Fruit fly (Drosophila melanogaster): ENCODE measurements around the gene REG.

The REG gene

dm6 chrX:13202162-13202561 lies 10.0 kb upstream of the REG start, which contains the start of gene CG44437:
TSS of gene CG44437 (minus strand) at chrX:13202262.
- TF ChIP-seq Crg-1 (GFP tag; optimal IDR thresholded peaks at IDR 0.05) (no peak), CG12768 (GFP tag; optimal IDR thresholded peaks at IDR 0.05) (no peak), pad (GFP tag; optimal IDR thresholded peaks at IDR 0.05) (no peak), kay (GFP tag; ENCODE audit: borderline replicate concordance) (peak; percentile 45)

- no peak for TF ChIP-seq CG12768 (GFP tag; optimal IDR thresholded peaks at IDR 0.05)
- TF ChIP-seq CG7045 (GFP tag; optimal IDR thresholded peaks at IDR 0.05): no peak
- TF ChIP-seq CG14711 (tag; optimal IDR thresholded peaks at IDR 0.05): no peak
- no peak for TF ChIP-seq CG1620 (GFP tag; optimal IDR thresholded peaks at IDR 0.05)
- TF ChIP-seq tj (GFP tag; optimal IDR thresholded peaks at IDR 0.05): no peak
- TF ChIP-seq CG5204 (GFP tag; optimal IDR thresholded peaks at IDR 0.05): no peak
- no peak for TF ChIP-seq ovo (GFP tag; optimal IDR thresholded peaks at IDR 0.05)
- no peak for TF ChIP-seq CG11617 (GFP tag; optimal IDR thresholded peaks at IDR 0.05)
- TF ChIP-seq Hr96 (GFP tag; optimal IDR thresholded peaks at IDR 0.05): no peak
- TF ChIP-seq cic (GFP tag; optimal IDR thresholded peaks at IDR 0.05): no peak
- no peak for TF ChIP-seq pad (GFP tag; optimal IDR thresholded peaks at IDR 0.05)
These were observed 7.4 kb upstream of the REG start for dm6 chrX:13204718-13205117.

- TF ChIP-seq pad (GFP tag; optimal IDR thresholded peaks at IDR 0.05) (no peak), CG7101 (tag; optimal IDR thresholded peaks at IDR 0.05) (peak; percentile 32), CG7045 (GFP tag; optimal IDR thresholded peaks at IDR 0.05) (no peak), CG1620 (GFP tag; optimal IDR thresholded peaks at IDR 0.05) (no peak)
These were observed 4.0 kb upstream of the REG start for dm6 chrX:13208075-13208474.

dm6 chrX:13208554-13208953 lies 3.6 kb upstream of the REG start:
- TF ChIP-seq Mnt (GFP tag; optimal IDR thresholded peaks at IDR 0.05): no peak
- TF ChIP-seq pad (GFP tag; optimal IDR thresholded peaks at IDR 0.05): no peak
- no peak for TF ChIP-seq kay (GFP tag; ENCODE audit: borderline replicate concordance)
- no peak for TF ChIP-seq ovo (GFP tag; optimal IDR thresholded peaks at IDR 0.05)
- no peak for TF ChIP-seq CG14711 (tag; optimal IDR thresholded peaks at IDR 0.05)
- TF ChIP-seq cnc (optimal IDR thresholded peaks at IDR 0.05): no peak
- no peak for TF ChIP-seq CG7045 (GFP tag; optimal IDR thresholded peaks at IDR 0.05)
- no peak for TF ChIP-seq Hr96 (GFP tag; optimal IDR thresholded peaks at IDR 0.05)
- no peak for TF ChIP-seq bab1 (GFP tag; optimal IDR thresholded peaks at IDR 0.05)

dm6 chrX:13209410-13209809 lies 2.7 kb upstream of the REG start:
- TF ChIP-seq CG7045 (GFP tag; optimal IDR thresholded peaks at IDR 0.05) (no peak), CG11617 (GFP tag; optimal IDR thresholded peaks at IDR 0.05) (no peak), CG7101 (tag; optimal IDR thresholded peaks at IDR 0.05) (no peak), ovo (GFP tag; optimal IDR thresholded peaks at IDR 0.05) (no peak), CG1620 (GFP tag; optimal IDR thresholded peaks at IDR 0.05) (no peak), kay (GFP tag; ENCODE audit: borderline replicate concordance) (no peak), bab1 (GFP tag; optimal IDR thresholded peaks at IDR 0.05) (no peak), CG5204 (GFP tag; optimal IDR thresholded peaks at IDR 0.05) (no peak), Crg-1 (GFP tag; optimal IDR thresholded peaks at IDR 0.05) (no peak), cnc (optimal IDR thresholded peaks at IDR 0.05) (no peak), Mnt (GFP tag; optimal IDR thresholded peaks at IDR 0.05) (no peak), CG14711 (tag; optimal IDR thresholded peaks at IDR 0.05) (no peak), CG12768 (GFP tag; optimal IDR thresholded peaks at IDR 0.05) (no peak), cic (GFP tag; optimal IDR thresholded peaks at IDR 0.05) (no peak), tj (GFP tag; optimal IDR thresholded peaks at IDR 0.05) (no peak), Clk (GFP tag; optimal IDR thresholded peaks at IDR 0.05) (no peak), pad (GFP tag; optimal IDR thresholded peaks at IDR 0.05) (no peak), CG33017 (tag; optimal IDR thresholded peaks at IDR 0.05) (no peak), toe (GFP tag; optimal IDR thresholded peaks at IDR 0.05) (no peak)

dm6 chrX:13210429-13210828 lies 1.7 kb upstream of the REG start:
- no peak for TF ChIP-seq kay (GFP tag; ENCODE audit: borderline replicate concordance)
- no peak for TF ChIP-seq CG11617 (GFP tag; optimal IDR thresholded peaks at IDR 0.05)
- TF ChIP-seq Mnt (GFP tag; optimal IDR thresholded peaks at IDR 0.05): peak; percentile 20
- TF ChIP-seq bab1 (GFP tag; optimal IDR thresholded peaks at IDR 0.05): peak; percentile 11
- no peak for TF ChIP-seq CG12768 (GFP tag; optimal IDR thresholded peaks at IDR 0.05)

dm6 chrX:13211357-13212137 lies 578 bp upstream of the REG start, which contains the start of gene sno:
TSS of gene sno (minus strand) at chrX:13211674.
- TF ChIP-seq pad (GFP tag; optimal IDR thresholded peaks at IDR 0.05) (no peak), CG7101 (tag; optimal IDR thresholded peaks at IDR 0.05) (no peak), CG1620 (GFP tag; optimal IDR thresholded peaks at IDR 0.05) (no peak), cnc (optimal IDR thresholded peaks at IDR 0.05) (no peak), bab1 (GFP tag; optimal IDR thresholded peaks at IDR 0.05) (peak; percentile 25), CG12768 (GFP tag; optimal IDR thresholded peaks at IDR 0.05) (no peak), toe (GFP tag; optimal IDR thresholded peaks at IDR 0.05) (no peak), ovo (GFP tag; optimal IDR thresholded peaks at IDR 0.05) (peak; percentile 5), tj (GFP tag; optimal IDR thresholded peaks at IDR 0.05) (peak; percentile 64), kay (GFP tag; ENCODE audit: borderline replicate concordance) (no peak), CG5204 (GFP tag; optimal IDR thresholded peaks at IDR 0.05) (no peak), CG33017 (tag; optimal IDR thresholded peaks at IDR 0.05) (no peak), CG7045 (GFP tag; optimal IDR thresholded peaks at IDR 0.05) (no peak), CG14711 (tag; optimal IDR thresholded peaks at IDR 0.05) (no peak), Clk (GFP tag; optimal IDR thresholded peaks at IDR 0.05) (no peak), Crg-1 (GFP tag; optimal IDR thresholded peaks at IDR 0.05) (no peak), Hr96 (GFP tag; optimal IDR thresholded peaks at IDR 0.05) (no peak), CG11617 (GFP tag; optimal IDR thresholded peaks at IDR 0.05) (no peak), Mnt (GFP tag; optimal IDR thresholded peaks at IDR 0.05) (peak; percentile 77), cic (GFP tag; optimal IDR thresholded peaks at IDR 0.05) (no peak)
